Worm (Caenorhabditis elegans): ENCODE results near the gene srm-3.

DNA sequence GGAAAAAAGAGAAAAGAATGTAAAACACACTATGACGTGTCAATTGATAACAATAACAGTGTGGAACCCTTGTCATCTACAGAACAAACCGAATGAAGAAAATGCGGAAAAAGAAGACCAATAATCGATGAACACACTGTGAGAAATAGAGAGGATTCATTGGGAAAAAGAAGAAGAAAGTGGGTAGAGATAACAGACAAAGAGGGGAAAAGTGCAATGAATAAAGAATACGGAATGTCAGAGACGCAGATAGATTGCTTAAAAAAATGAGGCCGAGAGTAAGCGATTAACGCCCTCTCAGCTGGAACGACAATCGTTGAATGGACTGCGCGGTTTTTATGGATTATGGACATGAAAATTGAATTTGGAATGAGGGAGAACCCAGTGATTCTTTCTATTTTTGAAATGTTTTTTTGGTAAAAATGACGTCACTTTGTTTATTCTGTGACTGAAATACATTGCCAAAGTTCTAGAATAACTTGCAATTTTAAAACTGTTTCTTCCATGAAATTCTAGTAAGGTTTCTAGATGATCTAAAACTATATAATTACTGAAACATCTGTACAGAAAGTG lies 907 bp upstream of the srm-3 start, which contains the start of gene amph-1:
- no peak for TF ChIP-seq him-1 (tag; optimal IDR thresholded peaks at IDR 0.05)
- TF ChIP-seq dao-5 (tag; optimal IDR thresholded peaks at IDR 0.05) = no peak

All from whole organism, L4/young adult.